Fruit fly (Drosophila melanogaster): ENCODE data around the gene p.

The p gene

DNA sequence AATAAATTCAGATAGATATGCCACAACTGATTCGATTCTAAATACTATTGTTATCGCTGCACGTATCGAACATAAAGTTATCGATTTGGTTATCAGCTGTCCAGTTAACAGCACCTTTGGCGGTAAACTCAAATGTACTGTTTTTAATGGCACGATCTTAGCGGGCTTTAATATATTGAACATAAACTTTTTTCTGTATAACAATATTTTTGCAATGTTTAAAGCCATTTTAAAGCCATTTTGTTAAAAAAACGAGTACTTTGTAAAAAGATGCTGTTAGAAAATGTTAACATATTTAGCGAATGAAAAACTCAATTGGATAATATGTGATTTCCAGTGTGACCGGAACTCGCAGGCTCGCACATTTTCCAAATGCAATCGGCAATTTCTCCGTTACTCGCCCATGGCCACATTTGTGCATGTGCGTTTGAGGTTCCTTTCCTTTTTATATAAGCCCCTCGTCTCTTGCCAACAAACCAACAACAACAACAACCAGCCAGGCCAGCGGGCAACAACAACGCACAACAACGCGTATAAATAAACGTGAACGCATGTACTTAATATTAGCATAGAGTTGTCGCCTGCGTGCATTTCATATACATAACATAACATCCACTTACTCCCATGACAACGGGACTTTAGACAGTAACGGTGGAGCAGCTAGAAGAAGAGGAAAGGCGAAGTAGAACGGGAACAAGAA, 45.5 kb upstream of the p start, which contains the start of gene TMEM216 (continued):
- TF ChIP-seq CG12744 (GFP tag; optimal IDR thresholded peaks at IDR 0.05): no peak
- peak; percentile 88 for TF ChIP-seq CG15514 (GFP tag; optimal IDR thresholded peaks at IDR 0.05)
- no peak for TF ChIP-seq sima (GFP tag; optimal IDR thresholded peaks at IDR 0.05)
- TF ChIP-seq CoRest (tag; optimal IDR thresholded peaks at IDR 0.05): peak; percentile 50
- TF ChIP-seq sqz (GFP tag; optimal IDR thresholded peaks at IDR 0.05): no peak
- TF ChIP-seq dpn (GFP tag; optimal IDR thresholded peaks at IDR 0.05): peak in 1 of 2 experiments; percentile 6
- TF ChIP-seq Taf1 (GFP tag; IDR thresholded peaks at IDR 0.05): no peak
- TF ChIP-seq CG10431 (GFP tag; optimal IDR thresholded peaks at IDR 0.05): peak; percentile 20
- TF ChIP-seq unpg (GFP tag; optimal IDR thresholded peaks at IDR 0.05): no peak
- no peak for TF ChIP-seq CG13775 (GFP tag; optimal IDR thresholded peaks at IDR 0.05)
- TF ChIP-seq insv (GFP tag; optimal IDR thresholded peaks at IDR 0.05): peak in 1 of 2 experiments; percentile 73
- no peak for TF ChIP-seq CG4854 (GFP tag; optimal IDR thresholded peaks at IDR 0.05)
- no peak for TF ChIP-seq CG1529 (GFP tag; optimal IDR thresholded peaks at IDR 0.05)
- no peak for TF ChIP-seq oc (tag; optimal IDR thresholded peaks at IDR 0.05)
- no peak for TF ChIP-seq HHEX (GFP tag; optimal IDR thresholded peaks at IDR 0.05)
- TF ChIP-seq sens-2 (GFP tag; IDR thresholded peaks at IDR 0.05): no peak
- TF ChIP-seq CG8290 (GFP tag; optimal IDR thresholded peaks at IDR 0.05): peak; percentile 25
- no peak for TF ChIP-seq CG8290 (tag; optimal IDR thresholded peaks at IDR 0.05)
- TF ChIP-seq Neu2 (GFP tag; optimal IDR thresholded peaks at IDR 0.05; ENCODE audit: borderline replicate concordance): no peak
- TF ChIP-seq danr (GFP tag; IDR thresholded peaks at IDR 0.05): no peak
- TF ChIP-seq Pdp1 (GFP tag; optimal IDR thresholded peaks at IDR 0.05): peak in 1 of 2 experiments; percentile 100
- TF ChIP-seq sug (tag; optimal IDR thresholded peaks at IDR 0.05): peak; percentile 29
- no peak for TF ChIP-seq CG2129 (GFP tag; IDR thresholded peaks at IDR 0.05; ENCODE audit: partially characterized antibody)
- no peak for TF ChIP-seq cato (GFP tag; optimal IDR thresholded peaks at IDR 0.05; ENCODE audit: borderline replicate concordance)
- TF ChIP-seq chm (GFP tag; IDR thresholded peaks at IDR 0.05): no peak
- TF ChIP-seq Scr (GFP tag; IDR thresholded peaks at IDR 0.05; ENCODE audit: partially characterized antibody): peak; percentile 54; the same call in 1 of the 2 replicates
- 0 out of 3 replicates have a peak, but pooled peaks have one; percentile 34 for TF ChIP-seq vnd (GFP tag; IDR thresholded peaks at IDR 0.05; ENCODE audit: partially characterized antibody)
- TF ChIP-seq Lim3 (GFP tag; IDR thresholded peaks at IDR 0.05): no peak
- no peak for TF ChIP-seq CG13123 (GFP tag; optimal IDR thresholded peaks at IDR 0.05)
- no peak for TF ChIP-seq CkIIα-i1 (GFP tag; IDR thresholded peaks at IDR 0.05)
- TF ChIP-seq D19B (GFP tag; optimal IDR thresholded peaks at IDR 0.05): no peak
- TF ChIP-seq trem (tag; optimal IDR thresholded peaks at IDR 0.05): peak; percentile 65
- TF ChIP-seq CG10462 (GFP tag; optimal IDR thresholded peaks at IDR 0.05): no peak
- TF ChIP-seq fd64A (GFP tag; optimal IDR thresholded peaks at IDR 0.05): no peak
- no peak for TF ChIP-seq Lpt (GFP tag; optimal IDR thresholded peaks at IDR 0.05)
- no peak for TF ChIP-seq Kr (GFP tag; optimal IDR thresholded peaks at IDR 0.05)
- no peak for TF ChIP-seq fd102C (GFP tag; optimal IDR thresholded peaks at IDR 0.05)
- peak; percentile 25 for TF ChIP-seq Mad (GFP tag; optimal IDR thresholded peaks at IDR 0.05)
- TF ChIP-seq CG5180 (GFP tag; optimal IDR thresholded peaks at IDR 0.05): no peak
- no peak for TF ChIP-seq C15 (GFP tag; IDR thresholded peaks at IDR 0.05)
- TF ChIP-seq Deaf1 (tag; optimal IDR thresholded peaks at IDR 0.05): no peak
- no peak for TF ChIP-seq CG17612 (GFP tag; IDR thresholded peaks at IDR 0.05)
- no peak for TF ChIP-seq CG15601 (tag; optimal IDR thresholded peaks at IDR 0.05)
- TF ChIP-seq CG42726 (GFP tag; IDR thresholded peaks at IDR 0.05; ENCODE audit: partially characterized antibody): peak; percentile 8; the same call in 1 of the 2 replicates
- TF ChIP-seq CG6765 (GFP tag; optimal IDR thresholded peaks at IDR 0.05): no peak
- TF ChIP-seq CG4707 (GFP tag; optimal IDR thresholded peaks at IDR 0.05): no peak
- no peak for TF ChIP-seq CG9932 (GFP tag; IDR thresholded peaks at IDR 0.05)
- TF ChIP-seq nau (GFP tag; optimal IDR thresholded peaks at IDR 0.05): no peak
- no peak for TF ChIP-seq Spps (tag; optimal IDR thresholded peaks at IDR 0.05)

All from whole organism, embryonic.